Fruit fly (Drosophila melanogaster): ENCODE results near the gene AP-1gamma.

Gene AP-1gamma

DNA sequence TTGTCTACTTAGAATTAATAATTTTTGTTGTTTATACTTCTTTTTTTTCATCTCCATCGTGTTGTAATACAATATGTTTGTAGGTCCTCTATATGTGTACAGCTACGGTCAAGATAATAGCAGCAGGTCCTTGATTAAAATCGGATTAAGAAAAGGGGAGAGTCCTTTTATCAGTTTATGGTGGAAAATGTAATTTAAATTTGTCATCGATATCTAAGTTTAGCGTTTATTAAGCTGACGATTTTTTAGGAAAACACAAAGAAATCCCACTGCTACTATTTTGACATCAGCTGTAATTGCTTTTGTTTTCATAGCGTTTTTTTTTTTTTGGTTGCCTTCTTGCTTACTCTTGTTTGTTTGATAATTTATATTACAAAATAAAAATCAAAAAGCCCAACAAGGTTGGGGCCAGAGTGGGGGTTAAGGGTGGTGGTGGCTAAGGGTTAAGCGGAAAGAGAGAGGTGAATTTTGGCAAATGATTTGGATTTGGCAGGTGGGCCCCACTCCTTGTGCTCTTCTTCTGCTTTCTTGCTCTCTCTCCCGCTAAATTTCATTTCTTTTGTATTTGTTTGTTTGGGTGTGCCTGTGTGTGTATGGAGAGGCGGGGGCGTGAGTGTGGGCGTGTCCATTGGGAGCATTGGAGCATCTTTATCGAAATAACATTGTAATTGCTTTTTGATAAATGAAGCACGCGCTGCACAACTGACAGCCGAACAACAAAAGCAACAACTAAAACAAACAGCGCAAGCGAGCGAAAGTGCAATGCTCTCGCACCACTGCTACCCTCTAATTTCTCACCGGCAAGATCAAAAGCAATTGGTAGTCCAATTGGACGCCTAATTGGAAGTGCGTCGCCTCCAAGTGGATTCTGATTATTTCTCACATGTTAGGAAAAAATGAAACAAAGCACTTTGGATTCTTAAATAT is 12.6 kb downstream of the AP-1gamma start (continued):
- TF ChIP-seq D19A (tag; optimal IDR thresholded peaks at IDR 0.05), result peak; percentile 55
- TF ChIP-seq CHES-1-like (GFP tag; optimal IDR thresholded peaks at IDR 0.05), result no peak
- TF ChIP-seq Atf6 (GFP tag; IDR thresholded peaks at IDR 0.05), result peak; percentile 37; the same call in 1 of the 2 replicates
- no peak for TF ChIP-seq wek (GFP tag; optimal IDR thresholded peaks at IDR 0.05)
- TF ChIP-seq hth (optimal IDR thresholded peaks at IDR 0.05), result no peak
- peak; percentile 32 for TF ChIP-seq CG17568 (GFP tag; optimal IDR thresholded peaks at IDR 0.05)
- no peak for TF ChIP-seq Hmx (GFP tag; optimal IDR thresholded peaks at IDR 0.05)
- no peak for TF ChIP-seq Myb (GFP tag; optimal IDR thresholded peaks at IDR 0.05)
- no peak for TF ChIP-seq HLH54F (GFP tag; optimal IDR thresholded peaks at IDR 0.05)
- peak; percentile 15 for TF ChIP-seq CG10147 (GFP tag; optimal IDR thresholded peaks at IDR 0.05)
- peak; percentile 2 for TF ChIP-seq kay (GFP tag; optimal IDR thresholded peaks at IDR 0.05)
- peak; percentile 40; the same call in 1 of the 2 replicates for TF ChIP-seq sisA (GFP tag; IDR thresholded peaks at IDR 0.05)
- no peak for TF ChIP-seq CG7357 (GFP tag; IDR thresholded peaks at IDR 0.05)
- TF ChIP-seq NC2β (GFP tag; optimal IDR thresholded peaks at IDR 0.05), result no peak
- TF ChIP-seq Med (GFP tag), result peak; percentile 86
- TF ChIP-seq CG11696 (GFP tag; IDR thresholded peaks at IDR 0.05), result peak; percentile 87
- peak; percentile 56 for TF ChIP-seq grau (tag; optimal IDR thresholded peaks at IDR 0.05)
- peak; percentile 52 for TF ChIP-seq unpg (GFP tag; optimal IDR thresholded peaks at IDR 0.05)
- TF ChIP-seq scrt (GFP tag; optimal IDR thresholded peaks at IDR 0.05), result peak; percentile 4
- TF ChIP-seq CG5180 (GFP tag; optimal IDR thresholded peaks at IDR 0.05), result no peak
- TF ChIP-seq CG11456 (GFP tag; IDR thresholded peaks at IDR 0.05), result 0 out of 3 replicates have a peak, but pooled peaks have one; percentile 10
- TF ChIP-seq CG7839 (tag; optimal IDR thresholded peaks at IDR 0.05), result peak; percentile 64
- no peak for TF ChIP-seq CG6683 (GFP tag; optimal IDR thresholded peaks at IDR 0.05)
- TF ChIP-seq CG32772 (GFP tag; IDR thresholded peaks at IDR 0.05), result no peak
- TF ChIP-seq Blimp-1 (GFP tag; optimal IDR thresholded peaks at IDR 0.05), result peak; percentile 60
- TF ChIP-seq NfI (GFP tag; optimal IDR thresholded peaks at IDR 0.05), result peak; percentile 28
- peak; percentile 41 for TF ChIP-seq cwo (GFP tag; optimal IDR thresholded peaks at IDR 0.05)
- peak; percentile 28 for TF ChIP-seq tio (GFP tag; optimal IDR thresholded peaks at IDR 0.05)
- peak; percentile 45; the same call in 1 of the 2 replicates for TF ChIP-seq CG31441 (GFP tag; IDR thresholded peaks at IDR 0.05)
- peak; percentile 24 for TF ChIP-seq Hmr (GFP tag; optimal IDR thresholded peaks at IDR 0.05)
- peak; percentile 41 for TF ChIP-seq CG14710 (tag; optimal IDR thresholded peaks at IDR 0.05)
- peak; percentile 31 for TF ChIP-seq CG8281 (tag; optimal IDR thresholded peaks at IDR 0.05)
- peak; percentile 14 for TF ChIP-seq CG12219 (GFP tag; optimal IDR thresholded peaks at IDR 0.05)
- TF ChIP-seq CG6813 (GFP tag; optimal IDR thresholded peaks at IDR 0.05), result peak; percentile 53
- peak; percentile 49 for TF ChIP-seq CG9727 (GFP tag; optimal IDR thresholded peaks at IDR 0.05)
- no peak for TF ChIP-seq pum (GFP tag; optimal IDR thresholded peaks at IDR 0.05)
- TF ChIP-seq ase (GFP tag; IDR thresholded peaks at IDR 0.05), result no peak
- peak; percentile 8 for TF ChIP-seq CG15696 (tag; optimal IDR thresholded peaks at IDR 0.05)
- peak; percentile 19 for TF ChIP-seq CG2116 (GFP tag; optimal IDR thresholded peaks at IDR 0.05)
- TF ChIP-seq CG6689 (GFP tag; IDR thresholded peaks at IDR 0.05), result peak; percentile 22; the same call in 1 of the 2 replicates
- no peak for TF ChIP-seq gce (GFP tag; IDR thresholded peaks at IDR 0.05)
- TF ChIP-seq stwl (tag; optimal IDR thresholded peaks at IDR 0.05), result no peak
- no peak for TF ChIP-seq CG5953 (GFP tag; IDR thresholded peaks at IDR 0.05)
- TF ChIP-seq Hsf (GFP tag; optimal IDR thresholded peaks at IDR 0.05), result peak; percentile 33
- TF ChIP-seq sob (GFP tag; IDR thresholded peaks at IDR 0.05), result peak; percentile 19; the same call in 1 of the 2 replicates
- TF ChIP-seq Deaf1 (tag; optimal IDR thresholded peaks at IDR 0.05), result no peak
- TF ChIP-seq Xrp1 (GFP tag; IDR thresholded peaks at IDR 0.05), result peak; percentile 48; the same call in 1 of the 2 replicates
- TF ChIP-seq CG6175 (GFP tag; IDR thresholded peaks at IDR 0.05), result no peak
